Worm (Caenorhabditis elegans) whole organism, early embryonic: Measurements from ENCODE around the gene C27F2.7.

Experiments
- B0310.2 ChIP-seq: sonication (generic microtip); optimal IDR thresholded peaks from 2 replicates; lab custom pipeline; 2016; ENCODE audit warnings: mild to moderate bottlenecking, missing genetic modification characterization, missing compliant biosample characterization
- F13C5.2 ChIP-seq: sonication (generic microtip); optimal IDR thresholded peaks from 2 replicates; lab custom pipeline; 2017; ENCODE audit warnings: mild to moderate bottlenecking, missing genetic modification characterization, inconsistent platforms, missing compliant biosample characterization
- aly-1 ChIP-seq: sonication (generic microtip); optimal IDR thresholded peaks from 2 replicates; lab custom pipeline; 2016; ENCODE audit warnings: missing genetic modification characterization, missing compliant biosample characterization
- ama-1 ChIP-seq: fragments of 150-350 bp; optimal IDR thresholded peaks from 2 replicates; lab custom pipeline; 2014
- ceh-13 ChIP-seq: fragments of 200-800 bp; sonication (Bioruptor generic); optimal IDR thresholded peaks from 2 replicates; lab custom pipeline; 2018; ENCODE audit warnings: mild to moderate bottlenecking, missing genetic modification characterization, missing compliant biosample characterization
- ceh-36 ChIP-seq: sonication (generic microtip); optimal IDR thresholded peaks from 2 replicates; lab custom pipeline; 2016; ENCODE audit warnings: missing genetic modification characterization, inconsistent platforms, missing compliant biosample characterization
- ets-7 ChIP-seq: sonication (generic microtip); optimal IDR thresholded peaks from 2 replicates; lab custom pipeline; 2016; ENCODE audit warnings: missing genotype, missing genetic modification characterization, missing compliant biosample characterization
- flt-1 ChIP-seq: fragments of 200-800 bp; sonication (Bioruptor generic); IDR thresholded peaks from 2 replicates; pipeline ENCODE4 v1.3.6; 2022; ENCODE audit warnings: missing genetic modification characterization, missing compliant biosample characterization
- hmbx-1 ChIP-seq: sonication (generic microtip); optimal IDR thresholded peaks from 2 replicates; lab custom pipeline; 2016; ENCODE audit warnings: mild to moderate bottlenecking, missing genetic modification characterization, missing compliant biosample characterization
- hmg-4 ChIP-seq: fragments of 200-800 bp; sonication (Bioruptor generic); optimal IDR thresholded peaks from 2 replicates; lab custom pipeline; 2018; ENCODE audit warnings: mild to moderate bottlenecking, missing genetic modification characterization, missing compliant biosample characterization
- hnd-1 ChIP-seq: sonication (generic microtip); optimal IDR thresholded peaks from 2 replicates; lab custom pipeline; 2016; ENCODE audit warnings: missing genetic modification characterization, missing compliant biosample characterization
- pes-1 ChIP-seq: fragments of 200-800 bp; sonication (Bioruptor generic); IDR thresholded peaks from 2 replicates; pipeline ENCODE4 v1.3.6; 2022; ENCODE audit warnings: missing genetic modification reagents, missing genetic modification characterization, missing compliant biosample characterization
- scrt-1 ChIP-seq: fragments of 200-800 bp; sonication (Bioruptor generic); IDR thresholded peaks from 2 replicates; pipeline ENCODE4 v1.3.6; 2022; ENCODE audit warnings: missing genetic modification characterization, missing compliant biosample characterization
- sea-1 ChIP-seq: fragments of 200-800 bp; sonication (Bioruptor generic); conservative IDR thresholded peaks from 2 replicates; pipeline ENCODE4 v1.3.6; 2022; ENCODE audit warnings: missing genetic modification characterization, missing compliant biosample characterization
- tbx-11 ChIP-seq: fragments of 200-800 bp; sonication (Bioruptor generic); IDR thresholded peaks from 2 replicates; pipeline ENCODE4 v1.3.6; 2022; ENCODE audit warnings: missing genetic modification characterization, missing compliant biosample characterization
- tbx-37 ChIP-seq: fragments of 200-800 bp; sonication (Bioruptor generic); conservative IDR thresholded peaks from 2 replicates; pipeline ENCODE4 v1.3.6; 2022; ENCODE audit warnings: missing genetic modification reagents, missing genetic modification characterization, missing compliant biosample characterization
- tra-4 ChIP-seq: sonication (generic microtip); optimal IDR thresholded peaks from 2 replicates; lab custom pipeline; 2017; ENCODE audit warnings: missing genetic modification characterization, missing compliant biosample characterization

The C27F2.7 gene

ce11 chrIII:5022964-5023363 lies 38.7 kb upstream of the C27F2.7 start, which contains the start of gene R144.13:
TSS of gene R144.13 (plus strand) at chrIII:5023264.
- TF ChIP-seq F13C5.2 (tag; lab: Kevin White, UChicago) (no peak), ceh-36 (tag; lab: Kevin White, UChicago) (no peak), pes-1 (no peak), sea-1 (GFP tag; lab: Robert Waterston, UW) (no peak), tbx-11 (no peak), scrt-1 (GFP tag; lab: Robert Waterston, UW) (no peak), ets-7 (no peak), B0310.2 (tag; lab: Kevin White, UChicago) (no peak), flt-1 (GFP tag; lab: Robert Waterston, UW) (no peak), tbx-37 (GFP tag; lab: Robert Waterston, UW) (no peak), ceh-13 (no peak), hnd-1 (tag; lab: Kevin White, UChicago) (no peak)

ce11 chrIII:5021689-5022088 lies 37.4 kb upstream of the C27F2.7 start, which contains the start of gene R144.3:
TSS of gene R144.3 (plus strand) at chrIII:5021989.
- TF ChIP-seq hmg-4 (GFP tag; lab: Kevin White, UChicago): no peak
- no peak for TF ChIP-seq B0310.2 (tag; lab: Kevin White, UChicago)
- no peak for TF ChIP-seq hnd-1 (tag; lab: Kevin White, UChicago)
- TF ChIP-seq hmbx-1 (tag; lab: Kevin White, UChicago): no peak
- no peak for TF ChIP-seq ama-1 (lab: Kevin White, UChicago)
- TF ChIP-seq F13C5.2 (tag; lab: Kevin White, UChicago): no peak
- no peak for TF ChIP-seq aly-1
- no peak for TF ChIP-seq sea-1 (GFP tag; lab: Robert Waterston, UW)
- TF ChIP-seq ets-7: no peak
- no peak for TF ChIP-seq flt-1 (GFP tag; lab: Robert Waterston, UW)
- no peak for TF ChIP-seq pes-1
- no peak for TF ChIP-seq tra-4
- TF ChIP-seq ceh-13: no peak
- TF ChIP-seq ceh-36 (tag; lab: Kevin White, UChicago): no peak

ce11 chrIII:5020924-5021323 lies 36.6 kb upstream of the C27F2.7 start, which contains the start of gene mdt-11:
TSS of gene mdt-11 (plus strand) at chrIII:5021224.
- TF ChIP-seq ets-7: no peak
- no peak for TF ChIP-seq hnd-1 (tag; lab: Kevin White, UChicago)
- no peak for TF ChIP-seq hmg-4 (GFP tag; lab: Kevin White, UChicago)
- no peak for TF ChIP-seq B0310.2 (tag; lab: Kevin White, UChicago)
- no peak for TF ChIP-seq tbx-11
- no peak for TF ChIP-seq hmbx-1 (tag; lab: Kevin White, UChicago)
- TF ChIP-seq ama-1 (lab: Kevin White, UChicago): no peak

- TF ChIP-seq F13C5.2 (tag; lab: Kevin White, UChicago) (peak; percentile 93), tra-4 (peak; percentile 65), hmg-4 (GFP tag; lab: Kevin White, UChicago) (peak; percentile 95), ets-7 (peak; percentile 44), ceh-13 (peak; percentile 22), hmbx-1 (tag; lab: Kevin White, UChicago) (no peak), B0310.2 (tag; lab: Kevin White, UChicago) (no peak), scrt-1 (GFP tag; lab: Robert Waterston, UW) (peak; percentile 65), ceh-36 (tag; lab: Kevin White, UChicago) (no peak), tbx-37 (GFP tag; lab: Robert Waterston, UW) (peak; percentile 67; the same call in 1 of the 2 replicates), ama-1 (lab: Kevin White, UChicago) (no peak), pes-1 (peak; percentile 77), hnd-1 (tag; lab: Kevin White, UChicago) (no peak), sea-1 (GFP tag; lab: Robert Waterston, UW) (0 out of 2 replicates have a peak, but pooled peaks have one; percentile 35), aly-1 (peak; percentile 56), flt-1 (GFP tag; lab: Robert Waterston, UW) (peak; percentile 75), tbx-11 (peak; percentile 67)
These were observed 33.9 kb upstream of the C27F2.7 start, which contains the start of gene wip-1 for ce11 chrIII:5018116-5018689. TSS of gene wip-1 (plus strand) at chrIII:5018639.

- no peak for TF ChIP-seq pes-1
- no peak for TF ChIP-seq hmg-4 (GFP tag; lab: Kevin White, UChicago)
- TF ChIP-seq aly-1: no peak
- no peak for TF ChIP-seq B0310.2 (tag; lab: Kevin White, UChicago)
- no peak for TF ChIP-seq tbx-11
- no peak for TF ChIP-seq ama-1 (lab: Kevin White, UChicago)
- TF ChIP-seq tra-4: no peak
- TF ChIP-seq ceh-13: no peak
- no peak for TF ChIP-seq flt-1 (GFP tag; lab: Robert Waterston, UW)
These were observed 33.3 kb upstream of the C27F2.7 start, which contains the start of gene larp-1 for ce11 chrIII:5017550-5017949. TSS of gene larp-1 (minus strand) at chrIII:5017650.

- TF ChIP-seq hmg-4 (GFP tag; lab: Kevin White, UChicago) (peak; percentile 88), ceh-13 (no peak), hnd-1 (tag; lab: Kevin White, UChicago) (no peak), tbx-37 (GFP tag; lab: Robert Waterston, UW) (no peak), ets-7 (no peak), scrt-1 (GFP tag; lab: Robert Waterston, UW) (peak; percentile 14; the same call in 1 of the 2 replicates), ceh-36 (tag; lab: Kevin White, UChicago) (no peak), tra-4 (no peak), sea-1 (GFP tag; lab: Robert Waterston, UW) (0 out of 2 replicates have a peak, but pooled peaks have one; percentile 39), pes-1 (peak; percentile 48; the same call in 1 of the 2 replicates), hmbx-1 (tag; lab: Kevin White, UChicago) (no peak), B0310.2 (tag; lab: Kevin White, UChicago) (no peak), flt-1 (GFP tag; lab: Robert Waterston, UW) (no peak), F13C5.2 (tag; lab: Kevin White, UChicago) (peak; percentile 74), aly-1 (peak; percentile 64), ama-1 (lab: Kevin White, UChicago) (no peak), tbx-11 (0 out of 2 replicates have a peak, but pooled peaks have one; percentile 3)
These were observed 29.6 kb upstream of the C27F2.7 start for ce11 chrIII:5013915-5014346.

- TF ChIP-seq sea-1 (GFP tag; lab: Robert Waterston, UW) (no peak), ama-1 (lab: Kevin White, UChicago) (no peak), scrt-1 (GFP tag; lab: Robert Waterston, UW) (no peak), hnd-1 (tag; lab: Kevin White, UChicago) (no peak), flt-1 (GFP tag; lab: Robert Waterston, UW) (no peak), tra-4 (no peak), B0310.2 (tag; lab: Kevin White, UChicago) (no peak), pes-1 (no peak), aly-1 (no peak), tbx-37 (GFP tag; lab: Robert Waterston, UW) (no peak), ets-7 (no peak), F13C5.2 (tag; lab: Kevin White, UChicago) (no peak), hmbx-1 (tag; lab: Kevin White, UChicago) (no peak), hmg-4 (GFP tag; lab: Kevin White, UChicago) (no peak), ceh-36 (tag; lab: Kevin White, UChicago) (no peak), tbx-11 (no peak), ceh-13 (no peak)
These were observed 28.2 kb upstream of the C27F2.7 start for ce11 chrIII:5012460-5012859.
